Fruit fly (Drosophila melanogaster) S2 (cell line): ENCODE results near the gene Alp10.

Experiments
- CG8478 ChIP-seq: fragments of >200 bp; optimal IDR thresholded peaks from 2 replicates; lab custom pipeline; 2018
- CTCF ChIP-seq, 2 experiments: fragments of >200 bp; optimal IDR thresholded peaks; 2 replicates each; lab custom pipeline; 2018

DNA sequence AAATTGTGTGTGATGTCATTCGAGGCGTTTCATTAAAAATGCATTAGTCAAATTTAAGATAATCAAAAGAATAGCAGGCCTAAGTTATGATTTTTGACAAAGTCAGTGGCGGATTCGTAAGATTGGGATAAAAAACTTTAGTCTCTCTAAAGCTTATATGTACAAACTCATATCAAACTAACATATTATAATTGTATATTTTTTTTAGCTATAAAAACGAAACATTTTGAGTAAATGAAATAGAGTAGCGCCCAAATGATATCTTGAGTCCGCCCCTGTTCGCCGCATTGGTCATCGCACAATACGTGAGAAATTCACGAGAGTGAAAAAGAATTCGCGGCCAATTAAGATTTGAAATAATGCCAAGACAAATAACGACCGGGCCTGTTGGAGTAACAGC, 40.7 kb downstream of the Alp10 start:
- TF ChIP-seq CG8478 (lab: Kevin White, UChicago) (no peak), CTCF (optimal IDR thresholded peaks at IDR 0.05; lab: Kevin White, UChicago) (no peak)
